Worm (Caenorhabditis elegans) whole organism, early embryonic: ENCODE measurements around the gene C49A9.3.

Experiments used
- B0310.2 ChIP-seq: sonication (generic microtip); optimal IDR thresholded peaks from 2 replicates; lab custom pipeline; 2016; ENCODE audit warnings: mild to moderate bottlenecking, missing genetic modification characterization, missing compliant biosample characterization
- F13C5.2 ChIP-seq: sonication (generic microtip); optimal IDR thresholded peaks from 2 replicates; lab custom pipeline; 2017; ENCODE audit warnings: mild to moderate bottlenecking, missing genetic modification characterization, inconsistent platforms, missing compliant biosample characterization
- ama-1 ChIP-seq: fragments of 150-350 bp; optimal IDR thresholded peaks from 2 replicates; lab custom pipeline; 2014
- ceh-13 ChIP-seq: fragments of 200-800 bp; sonication (Bioruptor generic); optimal IDR thresholded peaks from 2 replicates; lab custom pipeline; 2018; ENCODE audit warnings: mild to moderate bottlenecking, missing genetic modification characterization, missing compliant biosample characterization
- ets-7 ChIP-seq: sonication (generic microtip); optimal IDR thresholded peaks from 2 replicates; lab custom pipeline; 2016; ENCODE audit warnings: missing genotype, missing genetic modification characterization, missing compliant biosample characterization
- flt-1 ChIP-seq: fragments of 200-800 bp; sonication (Bioruptor generic); IDR thresholded peaks from 2 replicates; pipeline ENCODE4 v1.3.6; 2022; ENCODE audit warnings: missing genetic modification characterization, missing compliant biosample characterization
- hmbx-1 ChIP-seq: sonication (generic microtip); optimal IDR thresholded peaks from 2 replicates; lab custom pipeline; 2016; ENCODE audit warnings: mild to moderate bottlenecking, missing genetic modification characterization, missing compliant biosample characterization
- hmg-4 ChIP-seq: fragments of 200-800 bp; sonication (Bioruptor generic); optimal IDR thresholded peaks from 2 replicates; lab custom pipeline; 2018; ENCODE audit warnings: mild to moderate bottlenecking, missing genetic modification characterization, missing compliant biosample characterization
- pes-1 ChIP-seq: fragments of 200-800 bp; sonication (Bioruptor generic); IDR thresholded peaks from 2 replicates; pipeline ENCODE4 v1.3.6; 2022; ENCODE audit warnings: missing genetic modification reagents, missing genetic modification characterization, missing compliant biosample characterization
- scrt-1 ChIP-seq: fragments of 200-800 bp; sonication (Bioruptor generic); IDR thresholded peaks from 2 replicates; pipeline ENCODE4 v1.3.6; 2022; ENCODE audit warnings: missing genetic modification characterization, missing compliant biosample characterization
- tbx-11 ChIP-seq: fragments of 200-800 bp; sonication (Bioruptor generic); IDR thresholded peaks from 2 replicates; pipeline ENCODE4 v1.3.6; 2022; ENCODE audit warnings: missing genetic modification characterization, missing compliant biosample characterization
- tbx-37 ChIP-seq: fragments of 200-800 bp; sonication (Bioruptor generic); conservative IDR thresholded peaks from 2 replicates; pipeline ENCODE4 v1.3.6; 2022; ENCODE audit warnings: missing genetic modification reagents, missing genetic modification characterization, missing compliant biosample characterization
- tra-4 ChIP-seq: sonication (generic microtip); optimal IDR thresholded peaks from 2 replicates; lab custom pipeline; 2017; ENCODE audit warnings: missing genetic modification characterization, missing compliant biosample characterization

DNA sequence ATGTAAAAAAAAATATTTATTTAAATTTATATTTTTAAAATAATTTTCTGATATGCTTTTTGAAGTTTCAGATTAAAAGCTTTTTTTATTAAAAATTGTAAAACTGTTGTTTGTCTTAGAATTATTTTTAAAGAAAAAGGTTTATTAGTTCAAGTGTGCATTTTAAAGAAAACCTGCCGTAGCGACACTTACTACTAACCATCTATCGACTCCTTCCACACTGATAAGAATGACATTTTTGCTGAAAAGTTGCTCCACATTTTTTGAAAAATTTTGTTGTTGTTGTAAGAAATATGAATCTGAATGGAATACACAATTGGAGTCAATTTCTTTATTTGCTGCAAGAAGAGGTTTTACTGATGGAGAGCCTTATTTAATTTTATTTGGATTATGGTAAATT is 6.1 kb downstream of the C49A9.3 start, which contains the start of gene C49A9.1:
- TF ChIP-seq scrt-1 (GFP tag; lab: Robert Waterston, UW) = no peak
- no peak for TF ChIP-seq ama-1
- no peak for TF ChIP-seq ets-7 (tag; lab: Kevin White, UChicago)
- TF ChIP-seq tra-4 (tag; lab: Kevin White, UChicago) = no peak
- no peak for TF ChIP-seq pes-1
- no peak for TF ChIP-seq tbx-11 (GFP tag; lab: Robert Waterston, UW)
- TF ChIP-seq tbx-37 = no peak
- TF ChIP-seq hmg-4 (GFP tag; lab: Kevin White, UChicago) = no peak
- TF ChIP-seq hmbx-1 (tag; lab: Kevin White, UChicago) = no peak
- no peak for TF ChIP-seq flt-1 (GFP tag; lab: Robert Waterston, UW)
- TF ChIP-seq F13C5.2 (tag; lab: Kevin White, UChicago) = no peak
- no peak for TF ChIP-seq ceh-13 (GFP tag; lab: Kevin White, UChicago)
- no peak for TF ChIP-seq B0310.2
